Worm (Caenorhabditis elegans) whole organism, midembryonic: ENCODE results near the gene C17C3.6.

Experiments
- flt-1 ChIP-seq: fragments of 200-800 bp; sonication (Bioruptor generic); IDR thresholded peaks from 2 replicates; pipeline ENCODE4 v1.3.6; 2022; ENCODE audit warnings: missing genetic modification characterization, missing compliant biosample characterization
- med-1 ChIP-seq: sonication (generic microtip); optimal IDR thresholded peaks from 2 replicates; lab custom pipeline; 2017; ENCODE audit warnings: missing genetic modification characterization, mild to moderate bottlenecking, missing compliant biosample characterization, antibody characterized with exemption, missing genetic modification reagents; ENCODE audit not compliant: insufficient read depth
- ref-1 ChIP-seq: fragments of 200-800 bp; sonication (Bioruptor generic); conservative IDR thresholded peaks from 2 replicates; pipeline ENCODE4 v1.3.6; 2022; ENCODE audit warnings: missing genetic modification reagents, missing genetic modification characterization, missing compliant biosample characterization
- ztf-29 ChIP-seq: fragments of 200-800 bp; sonication (Bioruptor generic); IDR thresholded peaks from 2 replicates; pipeline ENCODE4 v1.3.6; 2022; ENCODE audit warnings: missing genetic modification reagents, missing genetic modification characterization, missing compliant biosample characterization

- TF ChIP-seq ref-1 (GFP tag; lab: Robert Waterston, UW) (no peak), med-1 (GFP tag; lab: Kevin White, UChicago) (no peak), flt-1 (GFP tag; lab: Robert Waterston, UW) (no peak), ztf-29 (GFP tag; lab: Robert Waterston, UW) (no peak)
Measured at ce11 chrII:5551517-5551916, 1.7 kb downstream of the C17C3.6 start, which contains the start of gene C17C3.5.
